Worm (Caenorhabditis elegans): Measurements from ENCODE around the gene cyp-13A1.

DNA sequence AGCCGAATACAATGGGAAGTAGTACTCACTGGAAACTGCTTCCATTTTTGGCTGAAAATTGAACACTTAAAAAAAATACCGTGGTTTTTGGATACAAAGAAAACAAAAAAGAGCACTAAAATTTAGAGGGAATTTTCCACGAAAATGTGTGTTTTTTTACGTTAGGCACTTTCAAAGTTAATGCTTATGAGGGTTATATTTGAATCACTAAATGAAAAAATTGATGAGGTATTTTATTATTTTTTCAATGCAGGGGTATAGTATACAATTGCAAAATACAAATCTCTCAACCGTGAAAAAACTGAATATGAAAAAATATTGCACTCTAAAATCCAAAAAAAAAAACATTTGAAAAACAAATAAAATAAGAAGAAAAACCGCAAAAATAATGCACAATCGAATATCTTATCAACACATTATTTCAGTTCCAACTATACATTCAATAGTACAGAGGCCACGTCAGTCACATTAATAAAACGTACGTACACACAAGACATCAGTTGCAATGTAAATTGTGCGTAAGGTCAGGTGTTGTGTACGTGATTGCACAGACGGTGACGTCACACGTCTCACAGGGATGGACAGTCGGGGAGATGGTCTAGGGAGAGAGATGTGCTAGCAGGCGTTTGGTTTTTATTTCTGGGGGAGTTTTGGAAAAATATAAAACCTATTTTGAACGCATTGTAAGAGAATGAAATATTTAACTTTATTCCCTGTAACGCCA, 11.8 kb downstream of the cyp-13A1 start, which contains the start of gene aqp-10:
- TF ChIP-seq nhr-25 (tag; optimal IDR thresholded peaks at IDR 0.05; ENCODE audit: borderline replicate concordance, insufficient read depth) (no peak), aly-2 (tag; optimal IDR thresholded peaks at IDR 0.05) (no peak), nhr-237 (tag; optimal IDR thresholded peaks at IDR 0.05) (no peak), nhr-77 (tag; optimal IDR thresholded peaks at IDR 0.05) (peak; percentile 35)
